Worm (Caenorhabditis elegans) whole organism, mixed stage, embryonic: Measurements from ENCODE around the gene bath-27.

Experiments used
- M03D4.4 ChIP-seq: sonication (generic microtip); optimal IDR thresholded peaks from 2 replicates; lab custom pipeline; 2017; ENCODE audit warnings: mild to moderate bottlenecking, missing genetic modification characterization, missing compliant biosample characterization
- bed-3 ChIP-seq: fragments of 200-800 bp; sonication (Bioruptor generic); optimal IDR thresholded peaks from 3 replicates; lab custom pipeline; 2018; ENCODE audit warnings: mild to moderate bottlenecking, missing genetic modification characterization, moderate library complexity, missing compliant biosample characterization
- blmp-1 ChIP-seq: fragments of 150-350 bp; optimal IDR thresholded peaks from 2 replicates; lab custom pipeline; 2014; ENCODE audit warnings: missing biosample characterization, missing genetic modification characterization
- ceh-39 ChIP-seq: fragments of 150-350 bp; optimal IDR thresholded peaks from 2 replicates; lab custom pipeline; 2014; ENCODE audit warnings: missing biosample characterization, missing genetic modification characterization
- ceh-43 ChIP-seq: fragments of 200-800 bp; sonication (Bioruptor generic); optimal IDR thresholded peaks from 2 replicates; lab custom pipeline; 2018; ENCODE audit warnings: mild to moderate bottlenecking, missing genetic modification characterization, moderate library complexity, missing compliant biosample characterization
- ceh-83 ChIP-seq: fragments of 200-800 bp; sonication (Bioruptor generic); optimal IDR thresholded peaks from 2 replicates; lab custom pipeline; 2018; ENCODE audit warnings: mild to moderate bottlenecking, missing genetic modification characterization, missing compliant biosample characterization
- ces-1 ChIP-seq: fragments of 150-350 bp; optimal IDR thresholded peaks from 2 replicates; lab custom pipeline; 2014; ENCODE audit warnings: missing biosample characterization, missing genetic modification reagents, missing genetic modification characterization
- cnd-1 ChIP-seq: fragments of 200-800 bp; sonication (Bioruptor generic); optimal IDR thresholded peaks from 2 replicates; lab custom pipeline; 2018; ENCODE audit warnings: mild to moderate bottlenecking, missing genetic modification characterization, missing compliant biosample characterization
- drap-1 ChIP-seq: fragments of 200-800 bp; sonication (Bioruptor generic); optimal IDR thresholded peaks from 3 replicates; lab custom pipeline; 2018; ENCODE audit warnings: mild to moderate bottlenecking, missing genetic modification characterization, missing compliant biosample characterization
- elt-1 ChIP-seq: sonication (generic microtip); optimal IDR thresholded peaks from 2 replicates; lab custom pipeline; 2017; ENCODE audit warnings: missing genetic modification characterization, mild to moderate bottlenecking, missing compliant biosample characterization, antibody characterized with exemption, moderate library complexity, borderline replicate concordance; ENCODE audit not compliant: insufficient read depth
- elt-3 ChIP-seq: fragments of 150-350 bp; optimal IDR thresholded peaks from 2 replicates; lab custom pipeline; 2014; ENCODE audit warnings: missing biosample characterization, missing genetic modification characterization
- flh-1 ChIP-seq: fragments of 200-800 bp; sonication (Bioruptor generic); optimal IDR thresholded peaks from 2 replicates; lab custom pipeline; 2018; ENCODE audit warnings: mild to moderate bottlenecking, missing genetic modification characterization, moderate library complexity, missing compliant biosample characterization
- ham-2 ChIP-seq: fragments of 200-800 bp; sonication (Bioruptor generic); optimal IDR thresholded peaks from 2 replicates; lab custom pipeline; 2018; ENCODE audit warnings: mild to moderate bottlenecking, missing genetic modification characterization, missing compliant biosample characterization
- lin-13 ChIP-seq: fragments of 150-350 bp; optimal IDR thresholded peaks from 2 replicates; lab custom pipeline; 2014; ENCODE audit warnings: missing biosample characterization, missing genetic modification characterization
- lin-32 ChIP-seq: fragments of 200-800 bp; sonication (Bioruptor generic); optimal IDR thresholded peaks from 2 replicates; lab custom pipeline; 2018; ENCODE audit warnings: mild to moderate bottlenecking, missing genetic modification characterization, missing compliant biosample characterization
- lsy-2 ChIP-seq: fragments of 150-350 bp; optimal IDR thresholded peaks from 2 replicates; lab custom pipeline; 2014; ENCODE audit warnings: missing biosample characterization, missing genetic modification characterization
- mep-1 ChIP-seq: fragments of 150-350 bp; optimal IDR thresholded peaks from 2 replicates; lab custom pipeline; 2017; ENCODE audit warnings: missing biosample characterization, missing genetic modification reagents, missing genetic modification characterization, inconsistent platforms
- mls-2 ChIP-seq: sonication (generic microtip); optimal IDR thresholded peaks from 2 replicates; lab custom pipeline; 2016; ENCODE audit warnings: mild to moderate bottlenecking, missing genetic modification characterization, moderate library complexity, missing compliant biosample characterization
- nhr-12 ChIP-seq: fragments of 150-350 bp; optimal IDR thresholded peaks from 2 replicates; lab custom pipeline; 2014; ENCODE audit warnings: missing biosample characterization, missing genetic modification characterization
- nhr-2 ChIP-seq: fragments of 150-350 bp; optimal IDR thresholded peaks from 2 replicates; lab custom pipeline; 2014; ENCODE audit warnings: missing biosample characterization, missing genetic modification characterization
- nhr-237 ChIP-seq: fragments of 150-350 bp; optimal IDR thresholded peaks from 2 replicates; lab custom pipeline; 2014; ENCODE audit warnings: missing biosample characterization, missing genetic modification characterization
- nhr-28 ChIP-seq: fragments of 150-350 bp; optimal IDR thresholded peaks from 2 replicates; lab custom pipeline; 2014; ENCODE audit warnings: missing biosample characterization, missing genetic modification characterization
- nhr-76 ChIP-seq: sonication (generic microtip); optimal IDR thresholded peaks from 2 replicates; lab custom pipeline; 2017; ENCODE audit warnings: missing biosample characterization, missing genetic modification characterization
- sem-2 ChIP-seq: fragments of 200-800 bp; sonication (Bioruptor generic); optimal IDR thresholded peaks from 2 replicates; lab custom pipeline; 2018; ENCODE audit warnings: mild to moderate bottlenecking, missing genetic modification characterization, missing compliant biosample characterization
- snpc-4 ChIP-seq: fragments of 150-350 bp; optimal IDR thresholded peaks from 2 replicates; lab custom pipeline; 2014; ENCODE audit warnings: missing biosample characterization, missing genetic modification characterization
- sptf-1 ChIP-seq: sonication (generic microtip); optimal IDR thresholded peaks from 2 replicates; lab custom pipeline; 2017; ENCODE audit warnings: mild to moderate bottlenecking, missing genetic modification characterization, moderate library complexity, missing compliant biosample characterization
- tbx-8 ChIP-seq: fragments of 200-800 bp; sonication (Bioruptor generic); optimal IDR thresholded peaks from 2 replicates; lab custom pipeline; 2018; ENCODE audit warnings: mild to moderate bottlenecking, missing genetic modification characterization, moderate library complexity, missing compliant biosample characterization
- unc-120 ChIP-seq: sonication (generic microtip); optimal IDR thresholded peaks from 2 replicates; lab custom pipeline; 2017; ENCODE audit warnings: missing genetic modification characterization, missing compliant biosample characterization; ENCODE audit not compliant: poor library complexity, severe bottlenecking
- unc-62 ChIP-seq: fragments of 150-350 bp; optimal IDR thresholded peaks from 2 replicates; lab custom pipeline; 2014; ENCODE audit warnings: missing biosample characterization, missing genetic modification reagents, missing genetic modification characterization
- zip-8 ChIP-seq: fragments of 150-350 bp; optimal IDR thresholded peaks from 2 replicates; lab custom pipeline; 2014; ENCODE audit warnings: missing biosample characterization, missing genetic modification characterization
- ztf-11 ChIP-seq: fragments of 150-350 bp; optimal IDR thresholded peaks from 2 replicates; lab custom pipeline; 2014; ENCODE audit warnings: missing biosample characterization, missing genetic modification characterization

The bath-27 gene

DNA sequence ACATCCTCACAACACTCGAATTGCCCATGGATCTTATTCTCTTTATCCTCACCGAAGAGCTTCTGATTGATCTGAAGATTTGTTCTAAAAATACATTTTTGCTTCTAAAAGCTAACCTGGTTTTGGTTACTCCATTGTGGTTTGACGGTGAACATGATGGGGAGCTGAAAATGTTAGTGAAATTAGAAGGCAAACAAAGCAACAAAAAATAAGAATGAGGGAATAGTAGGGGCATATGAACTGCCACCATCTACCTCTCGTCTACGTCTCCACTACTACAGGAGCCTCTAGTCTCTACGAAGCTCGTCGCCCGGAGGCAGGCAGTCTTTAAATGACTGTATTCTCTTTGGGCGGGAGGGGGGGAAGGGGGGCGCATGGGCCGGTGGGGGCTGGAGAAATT, 26.8 kb downstream of the bath-27 start, which contains the start of gene T06D4.2:
Gene T06D4.2, minus strand, starts transcription at position 170 of the 400 bp plus-strand sequence.
- TF ChIP-seq elt-1 (tag; lab: Kevin White, UChicago) = no peak
- TF ChIP-seq zip-8 (tag; lab: Kevin White, UChicago) = no peak
- TF ChIP-seq sptf-1 (tag; lab: Kevin White, UChicago) = no peak
- TF ChIP-seq cnd-1 (tag; lab: Kevin White, UChicago) = no peak
- no peak for TF ChIP-seq nhr-12 (tag; lab: Kevin White, UChicago)
- TF ChIP-seq flh-1 = no peak

DNA sequence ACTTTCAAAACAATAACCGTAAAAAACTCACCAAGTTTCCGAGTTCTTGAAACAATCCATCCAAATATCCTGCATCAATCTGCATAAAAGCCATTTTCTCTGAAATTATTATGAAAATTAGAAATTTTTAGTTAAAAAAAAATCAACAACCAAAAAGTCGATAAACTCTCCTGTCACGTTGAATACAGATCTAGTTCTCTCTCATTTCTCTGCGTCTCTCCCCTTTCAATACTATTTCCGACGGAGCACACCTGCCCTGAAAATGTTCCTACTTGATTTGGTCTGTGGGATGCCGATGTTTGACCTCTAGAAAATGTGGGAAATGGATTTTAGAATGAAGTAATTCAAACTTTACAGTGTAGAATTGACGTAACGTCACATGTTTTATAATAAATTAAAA, 28.6 kb downstream of the bath-27 start, which contains the start of gene T06D4.6:
Gene T06D4.6, minus strand, starts transcription at position 101 of the 400 bp plus-strand sequence.
- TF ChIP-seq bed-3 (GFP tag; lab: Kevin White, UChicago) = no peak
- no peak for TF ChIP-seq lin-13 (tag; lab: Kevin White, UChicago)
- no peak for TF ChIP-seq M03D4.4 (tag; lab: Kevin White, UChicago)
- no peak for TF ChIP-seq elt-1 (tag; lab: Kevin White, UChicago)

DNA sequence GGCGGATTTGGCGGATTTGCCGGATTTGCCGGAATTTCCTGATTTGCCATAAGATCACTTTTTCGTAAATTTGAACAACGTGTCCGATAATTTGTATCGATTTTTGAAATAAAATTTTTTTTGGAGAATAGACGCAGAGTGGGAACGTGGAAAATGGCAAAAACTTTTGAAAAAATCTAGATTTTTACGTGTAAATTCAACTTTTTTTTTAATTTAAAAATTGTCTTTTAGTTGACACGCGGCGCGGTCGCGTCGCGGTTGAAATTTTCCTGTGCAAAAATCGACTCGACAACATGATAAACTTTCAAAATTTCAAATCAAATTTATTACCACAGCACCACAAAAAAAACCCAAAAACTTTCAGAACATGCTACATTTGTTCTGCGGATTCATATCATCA, 36.5 kb downstream of the bath-27 start, which contains the start of gene nep-20:
Gene nep-20, minus strand, starts transcription at position 101 of the 400 bp plus-strand sequence.
- TF ChIP-seq cnd-1 (tag; lab: Kevin White, UChicago) (no peak), zip-8 (tag; lab: Kevin White, UChicago) (no peak), M03D4.4 (tag; lab: Kevin White, UChicago) (no peak), lsy-2 (tag; lab: Kevin White, UChicago) (no peak), ceh-43 (GFP tag; lab: Kevin White, UChicago) (no peak), sem-2 (no peak), ceh-83 (no peak), unc-62 (no peak), lin-13 (tag; lab: Kevin White, UChicago) (no peak), nhr-237 (tag; lab: Kevin White, UChicago) (no peak), mls-2 (tag; lab: Kevin White, UChicago) (no peak), drap-1 (no peak), ceh-39 (tag; lab: Kevin White, UChicago) (no peak), snpc-4 (no peak), sptf-1 (tag; lab: Kevin White, UChicago) (no peak), flh-1 (no peak), nhr-12 (tag; lab: Kevin White, UChicago) (no peak), nhr-2 (tag; lab: Kevin White, UChicago) (no peak), lin-32 (GFP tag; lab: Kevin White, UChicago) (no peak)
- TF ChIP-seq, all 35 proteins: peak for 0

DNA sequence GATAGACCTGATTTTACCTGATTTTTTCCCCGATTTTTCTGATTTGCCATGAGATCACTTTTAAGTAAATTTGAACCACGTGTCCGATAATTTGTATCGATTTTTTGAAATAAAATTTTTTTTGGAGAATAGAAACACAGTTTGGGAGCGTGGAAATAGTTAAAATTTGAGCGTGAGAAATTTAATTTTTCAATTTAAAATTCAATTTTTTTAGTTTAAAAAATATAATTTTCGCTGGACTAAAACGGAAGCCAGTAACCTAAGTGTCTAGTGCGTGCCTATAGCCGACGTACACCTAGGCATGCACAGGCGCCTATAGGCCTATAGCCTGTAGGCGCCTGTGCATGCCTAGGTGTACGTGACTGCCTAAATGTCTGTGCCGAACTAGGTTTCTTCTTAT, 40.3 kb downstream of the bath-27 start, which contains the start of gene nep-9:
Gene nep-9, minus strand, starts transcription at position 101 of the 400 bp plus-strand sequence.
- TF ChIP-seq sem-2 (no peak), nhr-76 (tag; lab: Kevin White, UChicago) (no peak), cnd-1 (tag; lab: Kevin White, UChicago) (no peak), nhr-12 (tag; lab: Kevin White, UChicago) (no peak), sptf-1 (tag; lab: Kevin White, UChicago) (no peak), ztf-11 (no peak), flh-1 (no peak), nhr-28 (tag; lab: Kevin White, UChicago) (no peak), elt-3 (no peak), tbx-8 (GFP tag; lab: Kevin White, UChicago) (no peak), ces-1 (GFP tag; lab: Kevin White, UChicago) (no peak)

DNA sequence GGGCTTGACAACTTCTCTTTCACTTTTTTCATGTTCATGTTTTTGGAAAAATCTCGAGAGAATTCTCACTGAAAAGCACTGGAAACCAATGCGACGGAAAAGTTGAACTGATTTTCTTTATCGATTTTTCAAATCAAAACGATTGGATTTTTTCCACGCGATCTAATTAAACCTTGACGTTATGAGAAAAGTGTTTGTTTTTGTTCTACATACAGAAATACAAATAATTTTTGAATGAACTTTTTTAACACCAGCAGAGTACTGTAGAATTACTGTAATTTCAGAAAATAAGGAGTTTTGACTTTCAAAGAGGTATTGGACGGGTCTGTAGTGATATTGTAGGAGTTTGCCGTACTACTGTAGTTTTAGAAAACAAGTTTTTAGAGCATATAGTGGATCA, 43.9 kb downstream of the bath-27 start, which contains the start of gene nep-10:
Gene nep-10, minus strand, starts transcription at position 101 of the 400 bp plus-strand sequence.
- no peak for TF ChIP-seq mep-1 (tag; lab: Kevin White, UChicago)
- TF ChIP-seq ham-2 = no peak
- no peak for TF ChIP-seq nhr-2 (tag; lab: Kevin White, UChicago)
- no peak for TF ChIP-seq unc-120 (tag; lab: Kevin White, UChicago)
- TF ChIP-seq zip-8 (tag; lab: Kevin White, UChicago) = no peak
- TF ChIP-seq blmp-1 (tag; lab: Kevin White, UChicago) = no peak
- TF ChIP-seq ceh-43 (GFP tag; lab: Kevin White, UChicago) = no peak
- no peak for TF ChIP-seq nhr-237 (tag; lab: Kevin White, UChicago)
